Worm (Caenorhabditis elegans): ENCODE data around the gene wdr-5.1.

- TF ChIP-seq ceh-36 (tag; optimal IDR thresholded peaks at IDR 0.05) (no peak), ama-1 (optimal IDR thresholded peaks at IDR 0.05) (no peak), sea-1 (GFP tag; conservative IDR thresholded peaks at IDR 0.05) (no peak), ceh-13 (GFP tag; optimal IDR thresholded peaks at IDR 0.05) (no peak), tbx-37 (GFP tag; conservative IDR thresholded peaks at IDR 0.05) (no peak), flt-1 (GFP tag; IDR thresholded peaks at IDR 0.05) (no peak), tbx-11 (GFP tag; IDR thresholded peaks at IDR 0.05) (no peak), pes-1 (GFP tag; IDR thresholded peaks at IDR 0.05) (no peak)
These were observed 26.0 kb upstream of the wdr-5.1 start for ce11 chrIII:3679083-3679482.
